Worm (Caenorhabditis elegans) whole organism, young adult: ENCODE data around the gene eelo-2.

Source experiments
- B0019.2 ChIP-seq: fragments of 200-800 bp; sonication (Bioruptor generic); conservative IDR thresholded peaks from 2 replicates; pipeline ENCODE4 v1.3.6; 2022; ENCODE audit warnings: missing genetic modification reagents, missing genetic modification characterization, missing compliant biosample characterization
- B0261.1 ChIP-seq: sonication (generic microtip); optimal IDR thresholded peaks from 2 replicates; lab custom pipeline; 2016; ENCODE audit warnings: mild to moderate bottlenecking, missing genetic modification characterization, moderate library complexity, missing compliant biosample characterization
- B0336.3 ChIP-seq: fragments of 200-800 bp; sonication (Bioruptor generic); IDR thresholded peaks from 2 replicates; pipeline ENCODE4 v1.3.6; 2022; ENCODE audit warnings: missing genetic modification characterization, missing compliant biosample characterization
- C06A6.2 ChIP-seq: fragments of 200-800 bp; sonication (Bioruptor generic); conservative IDR thresholded peaks from 2 replicates; pipeline ENCODE4 v1.3.6; 2022; ENCODE audit warnings: missing genetic modification characterization, missing compliant biosample characterization
- F10E7.11 ChIP-seq: sonication (generic microtip); optimal IDR thresholded peaks from 2 replicates; lab custom pipeline; 2017; ENCODE audit warnings: mild to moderate bottlenecking, missing genetic modification characterization, moderate library complexity, missing compliant biosample characterization
- F37B4.10 ChIP-seq: fragments of 200-800 bp; sonication (Bioruptor generic); IDR thresholded peaks from 2 replicates; pipeline ENCODE4 v1.3.6; 2022; ENCODE audit warnings: missing genetic modification characterization, missing compliant biosample characterization
- F55B11.4 ChIP-seq: sonication (generic microtip); optimal IDR thresholded peaks from 2 replicates; lab custom pipeline; 2016; ENCODE audit warnings: missing compliant biosample characterization, missing genetic modification characterization, borderline replicate concordance; ENCODE audit not compliant: insufficient read depth
- K12H6.12 ChIP-seq: fragments of 200-800 bp; sonication (Bioruptor generic); optimal IDR thresholded peaks from 2 replicates; lab custom pipeline; 2018; ENCODE audit warnings: mild to moderate bottlenecking, missing genetic modification characterization, missing compliant biosample characterization
- T07F8.4 ChIP-seq: sonication (generic microtip); optimal IDR thresholded peaks from 2 replicates; lab custom pipeline; 2016; ENCODE audit warnings: mild to moderate bottlenecking, missing genetic modification characterization, moderate library complexity, missing compliant biosample characterization
- Y95B8A.8 ChIP-seq: fragments of 200-800 bp; sonication (Bioruptor generic); IDR thresholded peaks from 2 replicates; pipeline ENCODE4 v1.3.6; 2022; ENCODE audit warnings: missing genetic modification reagents, missing genetic modification characterization, missing compliant biosample characterization
- akir-1 ChIP-seq: fragments of 200-800 bp; sonication (Bioruptor generic); optimal IDR thresholded peaks from 2 replicates; lab custom pipeline; 2018; ENCODE audit warnings: mild to moderate bottlenecking, missing genetic modification characterization, moderate library complexity, missing compliant biosample characterization
- aptf-3 ChIP-seq: fragments of 200-800 bp; sonication (Bioruptor generic); IDR thresholded peaks from 2 replicates; pipeline ENCODE4 v1.3.6; 2022; ENCODE audit warnings: missing genetic modification characterization, missing compliant biosample characterization
- atf-7 ChIP-seq: sonication (generic microtip); optimal IDR thresholded peaks from 2 replicates; lab custom pipeline; 2017; ENCODE audit warnings: mild to moderate bottlenecking, missing genetic modification characterization, missing compliant biosample characterization
- attf-6 ChIP-seq: fragments of 200-800 bp; sonication (Bioruptor generic); IDR thresholded peaks from 2 replicates; pipeline ENCODE4 v1.3.6; 2022; ENCODE audit warnings: missing genetic modification reagents, missing genetic modification characterization, missing compliant biosample characterization
- bed-1 ChIP-seq: fragments of 200-800 bp; sonication (Bioruptor generic); IDR thresholded peaks from 2 replicates; pipeline ENCODE4 v1.3.6; 2022; ENCODE audit warnings: missing genetic modification reagents, missing genetic modification characterization, missing compliant biosample characterization
- bed-2 ChIP-seq: fragments of 200-800 bp; sonication (Bioruptor generic); IDR thresholded peaks from 2 replicates; pipeline ENCODE4 v1.3.6; 2022; ENCODE audit warnings: missing genetic modification reagents, missing genetic modification characterization, missing compliant biosample characterization
- cebp-1 ChIP-seq, 2 experiments: fragments of 200-800 bp in 1 of 2; sonication (Bioruptor generic) in 1 of 2; sonication (generic microtip) in 1 of 2; IDR thresholded peaks in 1 of 2; optimal IDR thresholded peaks in 1 of 2; 2 replicates each; pipeline versions ENCODE4 v1.3.6 to Lab custom; 2017 to 2022; ENCODE audit warnings: missing compliant biosample characterization in 2 of 2, missing genetic modification characterization in 2 of 2, mild to moderate bottlenecking in 1 of 2, missing genetic modification reagents in 1 of 2, moderate library complexity in 1 of 2
- die-1 ChIP-seq: sonication (generic microtip); optimal IDR thresholded peaks from 2 replicates; lab custom pipeline; 2016; ENCODE audit warnings: missing genotype, mild to moderate bottlenecking, missing genetic modification characterization, missing compliant biosample characterization
- egl-44 ChIP-seq: fragments of 200-800 bp; sonication (Bioruptor generic); IDR thresholded peaks from 2 replicates; pipeline ENCODE4 v1.3.6; 2022; ENCODE audit warnings: missing genetic modification reagents, missing genetic modification characterization, missing compliant biosample characterization
- egrh-3 ChIP-seq: fragments of 200-800 bp; sonication (Bioruptor generic); IDR thresholded peaks from 2 replicates; pipeline ENCODE4 v1.3.6; 2022; ENCODE audit warnings: missing genetic modification reagents, missing genetic modification characterization, missing compliant biosample characterization
- hmg-20 ChIP-seq: fragments of 200-800 bp; sonication (Bioruptor generic); IDR thresholded peaks from 2 replicates; pipeline ENCODE4 v1.3.6; 2022; ENCODE audit warnings: missing genetic modification reagents, missing genetic modification characterization, missing compliant biosample characterization
- hsf-1 ChIP-seq: fragments of 200-800 bp; sonication (Bioruptor generic); IDR thresholded peaks from 2 replicates; pipeline ENCODE4 v1.3.6; 2022; ENCODE audit warnings: missing genetic modification reagents, missing genetic modification characterization, missing compliant biosample characterization
- lin-54 ChIP-seq: fragments of 200-800 bp; sonication (Bioruptor generic); optimal IDR thresholded peaks from 2 replicates; lab custom pipeline; 2018; ENCODE audit warnings: mild to moderate bottlenecking, missing genetic modification characterization, missing compliant biosample characterization
- lsl-1 ChIP-seq: fragments of 200-800 bp; sonication (Bioruptor generic); optimal IDR thresholded peaks from 2 replicates; lab custom pipeline; 2018; ENCODE audit warnings: mild to moderate bottlenecking, missing genetic modification characterization, moderate library complexity, missing compliant biosample characterization
- lsy-27 ChIP-seq: sonication (generic microtip); optimal IDR thresholded peaks from 2 replicates; lab custom pipeline; 2017; ENCODE audit warnings: missing genetic modification characterization, mild to moderate bottlenecking, missing compliant biosample characterization, antibody characterized with exemption, missing genotype, borderline replicate concordance; ENCODE audit not compliant: insufficient read depth
- madf-10 ChIP-seq: sonication (generic microtip); optimal IDR thresholded peaks from 2 replicates; lab custom pipeline; 2016; ENCODE audit warnings: mild to moderate bottlenecking, missing genetic modification characterization, missing compliant biosample characterization
- madf-6 ChIP-seq: fragments of 200-800 bp; sonication (Bioruptor generic); IDR thresholded peaks from 2 replicates; pipeline ENCODE4 v1.3.6; 2022; ENCODE audit warnings: missing genetic modification reagents, missing genetic modification characterization, missing compliant biosample characterization
- mel-28 ChIP-seq: sonication (generic microtip); optimal IDR thresholded peaks from 2 replicates; lab custom pipeline; 2016; ENCODE audit warnings: borderline replicate concordance, mild to moderate bottlenecking, missing genetic modification characterization, missing compliant biosample characterization
- nfya-1 ChIP-seq: sonication (generic microtip); optimal IDR thresholded peaks from 2 replicates; lab custom pipeline; 2017; ENCODE audit warnings: antibody characterized with exemption, missing compliant biosample characterization, missing genetic modification characterization, borderline replicate concordance; ENCODE audit not compliant: insufficient read depth
- nfya-2 ChIP-seq: fragments of 200-800 bp; sonication (Bioruptor generic); IDR thresholded peaks from 2 replicates; pipeline ENCODE4 v1.3.6; 2022; ENCODE audit warnings: missing genetic modification reagents, missing genetic modification characterization, missing compliant biosample characterization
- nfyb-1 ChIP-seq: fragments of 200-800 bp; sonication (Bioruptor generic); IDR thresholded peaks from 2 replicates; pipeline ENCODE4 v1.3.6; 2022; ENCODE audit warnings: missing genetic modification reagents, missing genetic modification characterization, missing compliant biosample characterization
- nhr-27 ChIP-seq: fragments of 200-800 bp; sonication (Bioruptor generic); optimal IDR thresholded peaks from 2 replicates; lab custom pipeline; 2018; ENCODE audit warnings: mild to moderate bottlenecking, missing genetic modification characterization, moderate library complexity, missing compliant biosample characterization
- repo-1 ChIP-seq: sonication (generic microtip); optimal IDR thresholded peaks from 2 replicates; lab custom pipeline; 2017; ENCODE audit warnings: mild to moderate bottlenecking, missing genetic modification characterization, missing compliant biosample characterization
- sdz-38 ChIP-seq: sonication (generic microtip); optimal IDR thresholded peaks from 2 replicates; lab custom pipeline; 2016; ENCODE audit warnings: missing genotype, missing genetic modification characterization, missing compliant biosample characterization
- snpc-1.3 ChIP-seq: sonication (generic microtip); optimal IDR thresholded peaks from 2 replicates; lab custom pipeline; 2017; ENCODE audit warnings: missing genetic modification characterization, mild to moderate bottlenecking, missing compliant biosample characterization, antibody characterized with exemption, moderate library complexity, missing genotype, missing genetic modification reagents; ENCODE audit not compliant: insufficient read depth
- snpc-4 ChIP-seq, 5 experiments: fragments of 150-350 bp in 1 of 5; sonication (generic microtip) in 4 of 5; optimal IDR thresholded peaks; 2 replicates each; lab custom pipeline; 2014 to 2018; ENCODE audit warnings: missing genetic modification characterization in 5 of 5, missing biosample characterization in 3 of 5, antibody characterized with exemption in 2 of 5, mild to moderate bottlenecking in 2 of 5, missing compliant biosample characterization in 2 of 5, missing genotype in 2 of 5, moderate library complexity in 2 of 5, missing genetic modification reagents in 1 of 5
- somi-1 ChIP-seq: fragments of 200-800 bp; sonication (Bioruptor generic); optimal IDR thresholded peaks from 2 replicates; lab custom pipeline; 2018; ENCODE audit warnings: mild to moderate bottlenecking, missing genetic modification characterization, missing compliant biosample characterization
- tbp1 ChIP-seq: fragments of 200-800 bp; sonication (Bioruptor generic); optimal IDR thresholded peaks from 2 replicates; lab custom pipeline; 2018; ENCODE audit warnings: mild to moderate bottlenecking, missing genetic modification characterization, missing compliant biosample characterization
- tlf-1 ChIP-seq: fragments of 200-800 bp; sonication (Bioruptor generic); optimal IDR thresholded peaks from 2 replicates; lab custom pipeline; 2018; ENCODE audit warnings: mild to moderate bottlenecking, missing genetic modification characterization, missing compliant biosample characterization
- unc-130 ChIP-seq: sonication (generic microtip); optimal IDR thresholded peaks from 2 replicates; lab custom pipeline; 2016; ENCODE audit warnings: missing genetic modification reagents, missing genetic modification characterization, missing compliant biosample characterization
- unc-62 ChIP-seq: fragments of 150-350 bp; optimal IDR thresholded peaks from 2 replicates; lab custom pipeline; 2014; ENCODE audit warnings: missing biosample characterization, missing genetic modification reagents, missing genetic modification characterization
- zfh-2 ChIP-seq: fragments of 200-800 bp; sonication (Bioruptor generic); conservative IDR thresholded peaks from 2 replicates; pipeline ENCODE4 v1.3.6; 2022; ENCODE audit warnings: missing genetic modification reagents, missing genetic modification characterization, missing compliant biosample characterization
- ztf-18 ChIP-seq: sonication (generic microtip); optimal IDR thresholded peaks from 2 replicates; lab custom pipeline; 2016; ENCODE audit warnings: missing genotype, mild to moderate bottlenecking, missing genetic modification characterization, missing compliant biosample characterization
- ztf-26 ChIP-seq: sonication (generic microtip); optimal IDR thresholded peaks from 2 replicates; lab custom pipeline; 2017; ENCODE audit warnings: missing genetic modification characterization, missing compliant biosample characterization

eelo-2 gene

ce11 chrIV:17279592-17280440, 29.9 kb downstream of the eelo-2 start (continued):
- TF ChIP-seq B0019.2 (0 out of 2 replicates have a peak, but pooled peaks have one; percentile 31), madf-6 (GFP tag; lab: Robert Waterston, UW) (peak; percentile 67; the same call in 1 of the 2 replicates), sdz-38 (no peak), hsf-1 (GFP tag; lab: Robert Waterston, UW) (peak; percentile 77), atf-7 (peak; percentile 30), lsy-27 (tag; lab: Kevin White, UChicago) (no peak), Y95B8A.8 (GFP tag; lab: Robert Waterston, UW) (peak; percentile 65; the same call in 1 of the 2 replicates), mel-28 (tag; lab: Kevin White, UChicago) (no peak), nfya-2 (GFP tag; lab: Robert Waterston, UW) (0 out of 2 replicates have a peak, but pooled peaks have one; percentile 24), bed-2 (0 out of 2 replicates have a peak, but pooled peaks have one; percentile 6), ztf-18 (peak; percentile 20), F37B4.10 (no peak), aptf-3 (GFP tag; lab: Robert Waterston, UW) (0 out of 2 replicates have a peak, but pooled peaks have one; percentile 8), K12H6.12 (tag; lab: Kevin White, UChicago) (peak; percentile 0), F10E7.11 (tag; lab: Kevin White, UChicago) (no peak), B0261.1 (tag; lab: Kevin White, UChicago) (no peak), somi-1 (GFP tag; lab: Kevin White, UChicago) (no peak), zfh-2 (GFP tag; lab: Robert Waterston, UW) (peak; percentile 68), unc-130 (GFP tag; lab: Kevin White, UChicago) (no peak), madf-10 (tag; lab: Kevin White, UChicago) (no peak), egl-44 (GFP tag; lab: Robert Waterston, UW) (peak; percentile 62; the same call in 1 of the 2 replicates), tlf-1 (GFP tag; lab: Kevin White, UChicago) (no peak), akir-1 (GFP tag; lab: Kevin White, UChicago) (no peak), cebp-1 (GFP tag; IDR thresholded peaks at IDR 0.05; lab: Robert Waterston, UW) (peak; percentile 7; the same call in 1 of the 2 replicates), cebp-1 (tag; optimal IDR thresholded peaks at IDR 0.05; lab: Kevin White, UChicago) (peak; percentile 33), nfyb-1 (GFP tag; lab: Robert Waterston, UW) (0 out of 2 replicates have a peak, but pooled peaks have one; percentile 9), T07F8.4 (peak; percentile 22), attf-6 (GFP tag; lab: Robert Waterston, UW) (peak; percentile 90), snpc-1.3 (no peak), snpc-4 (GFP tag; optimal IDR thresholded peaks at IDR 0.05; lab: Kevin White, UChicago) (no peak), snpc-4 (tag; optimal IDR thresholded peaks at IDR 0.05; lab: Kevin White, UChicago) (peak in 2 of 4 experiments; percentile 18 to 59), hmg-20 (GFP tag; lab: Robert Waterston, UW) (no peak), lin-54 (GFP tag; lab: Kevin White, UChicago) (peak; percentile 66), B0336.3 (peak; percentile 61), unc-62 (GFP tag; lab: Kevin White, UChicago) (no peak), repo-1 (no peak), tbp1 (GFP tag; lab: Kevin White, UChicago) (peak; percentile 26), nhr-27 (no peak), lsl-1 (GFP tag; lab: Kevin White, UChicago) (peak; percentile 37), C06A6.2 (no peak), F55B11.4 (no peak), die-1 (tag; lab: Kevin White, UChicago) (peak; percentile 41), bed-1 (GFP tag; lab: Robert Waterston, UW) (no peak), nfya-1 (no peak), ztf-26 (tag; lab: Kevin White, UChicago) (no peak), egrh-3 (GFP tag; lab: Robert Waterston, UW) (no peak)
